Worm (Caenorhabditis elegans): ENCODE data around the gene gln-1.

Gene gln-1

ce11 chrX:6084439-6084838, 26.4 kb downstream of the gln-1 start, which contains the start of gene C45B2.2:
Gene C45B2.2 (plus strand): TSS chrX:6084739.
- TF ChIP-seq R02D3.7 (tag; optimal IDR thresholded peaks at IDR 0.05) (no peak), jun-1 (tag; optimal IDR thresholded peaks at IDR 0.05) (no peak), mml-1 (tag; optimal IDR thresholded peaks at IDR 0.05) (no peak)

- TF ChIP-seq nhr-43 (tag; optimal IDR thresholded peaks at IDR 0.05; ENCODE audit: poor library complexity, severe bottlenecking) (no peak), lin-39 (tag; optimal IDR thresholded peaks at IDR 0.05) (no peak), ceh-28 (tag; optimal IDR thresholded peaks at IDR 0.05) (no peak), egl-27 (tag; optimal IDR thresholded peaks at IDR 0.05) (no peak), nhr-12 (tag; optimal IDR thresholded peaks at IDR 0.05) (no peak), mdl-1 (tag; optimal IDR thresholded peaks at IDR 0.05) (no peak), nfya-1 (tag; optimal IDR thresholded peaks at IDR 0.05; ENCODE audit: insufficient read depth) (no peak), zag-1 (tag; optimal IDR thresholded peaks at IDR 0.05) (no peak), nhr-76 (tag; optimal IDR thresholded peaks at IDR 0.05) (no peak), nhr-77 (tag; optimal IDR thresholded peaks at IDR 0.05) (no peak), elt-2 (tag; optimal IDR thresholded peaks at IDR 0.05) (no peak), unc-62 (GFP tag; optimal IDR thresholded peaks at IDR 0.05) (no peak), skn-1 (tag; optimal IDR thresholded peaks at IDR 0.05) (no peak), nhr-28 (tag; optimal IDR thresholded peaks at IDR 0.05) (no peak), egl-5 (tag; optimal IDR thresholded peaks at IDR 0.05) (no peak), unc-39 (tag; optimal IDR thresholded peaks at IDR 0.05) (no peak), hmg-11 (tag; optimal IDR thresholded peaks at IDR 0.05) (no peak)
Observed at ce11 chrX:6085824-6086223, 27.8 kb downstream of the gln-1 start, which contains the start of gene C45B2.1. Gene C45B2.1 (plus strand): TSS chrX:6086124.

- TF ChIP-seq ZK546.5 (tag; optimal IDR thresholded peaks at IDR 0.05) (no peak), ceh-82 (tag; optimal IDR thresholded peaks at IDR 0.05) (no peak), nhr-12 (tag; optimal IDR thresholded peaks at IDR 0.05) (no peak), nhr-28 (tag; optimal IDR thresholded peaks at IDR 0.05) (no peak), ztf-4 (tag; optimal IDR thresholded peaks at IDR 0.05) (no peak)
Observed at ce11 chrX:6087676-6088075, 29.6 kb downstream of the gln-1 start, which contains the start of gene C45B2.8. Gene C45B2.8 (plus strand): TSS chrX:6087976.

ce11 chrX:6088718-6089117, 30.7 kb downstream of the gln-1 start:
- TF ChIP-seq skn-1 (tag; optimal IDR thresholded peaks at IDR 0.05) (peak; percentile 13), nhr-76 (tag; optimal IDR thresholded peaks at IDR 0.05) (no peak), fos-1 (tag; optimal IDR thresholded peaks at IDR 0.05) (peak; percentile 78), nhr-23 (tag; optimal IDR thresholded peaks at IDR 0.05) (peak; percentile 41), tbx-2 (tag; optimal IDR thresholded peaks at IDR 0.05) (no peak), nfya-1 (tag; optimal IDR thresholded peaks at IDR 0.05; ENCODE audit: insufficient read depth) (no peak), nhr-43 (tag; optimal IDR thresholded peaks at IDR 0.05; ENCODE audit: poor library complexity, severe bottlenecking) (peak; percentile 68), fkh-10 (GFP tag; optimal IDR thresholded peaks at IDR 0.05) (no peak), aly-2 (tag; optimal IDR thresholded peaks at IDR 0.05) (peak; percentile 58), lsy-12 (tag; optimal IDR thresholded peaks at IDR 0.05) (peak; percentile 62), elt-1 (tag; optimal IDR thresholded peaks at IDR 0.05) (no peak), pqm-1 (tag; optimal IDR thresholded peaks at IDR 0.05) (peak; percentile 29), elt-2 (tag; optimal IDR thresholded peaks at IDR 0.05) (peak; percentile 33), ceh-28 (tag; optimal IDR thresholded peaks at IDR 0.05) (peak; percentile 63), nhr-77 (tag; optimal IDR thresholded peaks at IDR 0.05) (peak; percentile 36)

ce11 chrX:6090779-6091178, 32.7 kb downstream of the gln-1 start:
- peak; percentile 56 for TF ChIP-seq pha-4 (tag; optimal IDR thresholded peaks at IDR 0.05)
- TF ChIP-seq mdl-1 (tag; optimal IDR thresholded peaks at IDR 0.05) = no peak

- TF ChIP-seq fkh-10 (GFP tag; optimal IDR thresholded peaks at IDR 0.05) (peak; percentile 28), fos-1 (tag; optimal IDR thresholded peaks at IDR 0.05) (peak; percentile 40), daf-12 (tag; optimal IDR thresholded peaks at IDR 0.05) (no peak), nhr-12 (tag; optimal IDR thresholded peaks at IDR 0.05) (no peak), eor-1 (tag; optimal IDR thresholded peaks at IDR 0.05) (no peak), ztf-4 (tag; optimal IDR thresholded peaks at IDR 0.05) (peak; percentile 75), pha-4 (tag; optimal IDR thresholded peaks at IDR 0.05) (peak; percentile 95), unc-62 (GFP tag; optimal IDR thresholded peaks at IDR 0.05) (peak; percentile 84), ceh-16 (tag; optimal IDR thresholded peaks at IDR 0.05) (no peak), nhr-67 (tag; optimal IDR thresholded peaks at IDR 0.05) (no peak), aly-2 (tag; optimal IDR thresholded peaks at IDR 0.05) (no peak), sea-2 (GFP tag; optimal IDR thresholded peaks at IDR 0.05) (peak; percentile 37), ceh-28 (tag; optimal IDR thresholded peaks at IDR 0.05) (peak; percentile 89), ceh-82 (tag; optimal IDR thresholded peaks at IDR 0.05) (peak; percentile 81), ztf-11 (tag; optimal IDR thresholded peaks at IDR 0.05) (peak; percentile 47), nhr-25 (tag; optimal IDR thresholded peaks at IDR 0.05) (peak; percentile 99), zag-1 (tag; optimal IDR thresholded peaks at IDR 0.05) (no peak), tbx-2 (tag; optimal IDR thresholded peaks at IDR 0.05) (peak; percentile 86), nhr-28 (tag; optimal IDR thresholded peaks at IDR 0.05) (no peak), mdl-1 (tag; optimal IDR thresholded peaks at IDR 0.05) (peak; percentile 66), ama-1 (optimal IDR thresholded peaks at IDR 0.05) (peak; percentile 78), hmg-11 (tag; optimal IDR thresholded peaks at IDR 0.05) (peak; percentile 94), nhr-237 (tag; optimal IDR thresholded peaks at IDR 0.05) (no peak), nhr-43 (tag; optimal IDR thresholded peaks at IDR 0.05; ENCODE audit: poor library complexity, severe bottlenecking) (peak; percentile 88), egl-5 (tag; optimal IDR thresholded peaks at IDR 0.05) (peak; percentile 77)
Observed at ce11 chrX:6091967-6092366, 33.9 kb downstream of the gln-1 start, which contains the start of gene hsp-3. Gene hsp-3 (minus strand): TSS chrX:6092124.

All from whole organism, L3 larva.